Worm (Caenorhabditis elegans) whole organism, L3 larva: Measurements from ENCODE around the gene cutl-11.

Source experiments
- R02D3.7 ChIP-seq: fragments of 150-350 bp; optimal IDR thresholded peaks from 2 replicates; lab custom pipeline; 2014; ENCODE audit warnings: missing biosample characterization, missing genetic modification characterization
- aly-2 ChIP-seq: fragments of 150-350 bp; optimal IDR thresholded peaks from 2 replicates; lab custom pipeline; 2014; ENCODE audit warnings: missing biosample characterization, missing genetic modification characterization
- ama-1 ChIP-seq: fragments of 150-350 bp; optimal IDR thresholded peaks from 2 replicates; lab custom pipeline; 2018
- ceh-16 ChIP-seq: sonication (generic microtip); optimal IDR thresholded peaks from 2 replicates; lab custom pipeline; 2017; ENCODE audit warnings: missing biosample characterization, missing genetic modification characterization
- ceh-9 ChIP-seq: sonication (generic microtip); optimal IDR thresholded peaks from 2 replicates; lab custom pipeline; 2018; ENCODE audit warnings: missing biosample characterization, missing genetic modification characterization
- daf-12 ChIP-seq: fragments of 150-350 bp; optimal IDR thresholded peaks from 2 replicates; lab custom pipeline; 2014; ENCODE audit warnings: missing biosample characterization, missing genetic modification reagents, missing genetic modification characterization
- egl-27 ChIP-seq: sonication (generic microtip); optimal IDR thresholded peaks from 4 replicates; lab custom pipeline; 2017; ENCODE audit warnings: missing biosample characterization, missing genetic modification reagents, missing genetic modification characterization
- egl-5 ChIP-seq: fragments of 150-350 bp; optimal IDR thresholded peaks from 2 replicates; lab custom pipeline; 2017; ENCODE audit warnings: missing biosample characterization, missing genetic modification reagents, missing genetic modification characterization, inconsistent platforms
- elt-2 ChIP-seq: sonication (generic microtip); optimal IDR thresholded peaks from 2 replicates; lab custom pipeline; 2016; ENCODE audit warnings: missing genetic modification reagents, mild to moderate bottlenecking, missing genetic modification characterization, missing compliant biosample characterization
- elt-3 ChIP-seq, 3 experiments: fragments of 150-350 bp in 1 of 3; sonication (generic microtip) in 2 of 3; optimal IDR thresholded peaks; 2 replicates in 2 of 3; 4 replicates in 1 of 3; lab custom pipeline; 2014 to 2017; ENCODE audit warnings: missing biosample characterization in 3 of 3, missing genetic modification characterization in 3 of 3
- eor-1 ChIP-seq, 2 experiments: fragments of 150-350 bp; optimal IDR thresholded peaks; 2 replicates each; lab custom pipeline; 2014 to 2018; ENCODE audit warnings: missing biosample characterization in 2 of 2, missing genetic modification characterization in 2 of 2
- fkh-10 ChIP-seq: sonication (generic microtip); optimal IDR thresholded peaks from 2 replicates; lab custom pipeline; 2017; ENCODE audit warnings: missing biosample characterization, missing genetic modification reagents, missing genetic modification characterization
- fkh-2 ChIP-seq: fragments of 150-350 bp; optimal IDR thresholded peaks from 2 replicates; lab custom pipeline; 2014; ENCODE audit warnings: missing biosample characterization, missing genetic modification reagents, missing genetic modification characterization
- fos-1 ChIP-seq: fragments of 150-350 bp; optimal IDR thresholded peaks from 2 replicates; lab custom pipeline; 2014; ENCODE audit warnings: missing biosample characterization, missing genetic modification characterization
- hmg-11 ChIP-seq: sonication (generic microtip); optimal IDR thresholded peaks from 2 replicates; lab custom pipeline; 2016; ENCODE audit warnings: missing genetic modification characterization, missing compliant biosample characterization
- lin-15B ChIP-seq: fragments of 150-350 bp; optimal IDR thresholded peaks from 2 replicates; lab custom pipeline; 2014; ENCODE audit warnings: missing biosample characterization, missing genetic modification characterization
- mdl-1 ChIP-seq: fragments of 150-350 bp; optimal IDR thresholded peaks from 2 replicates; lab custom pipeline; 2014; ENCODE audit warnings: missing biosample characterization, missing genetic modification characterization
- nfya-1 ChIP-seq: sonication (generic microtip); optimal IDR thresholded peaks from 2 replicates; lab custom pipeline; 2017; ENCODE audit warnings: missing genetic modification characterization, mild to moderate bottlenecking, missing compliant biosample characterization, antibody characterized with exemption, moderate library complexity; ENCODE audit not compliant: insufficient read depth
- nhr-23 ChIP-seq: fragments of 150-350 bp; optimal IDR thresholded peaks from 2 replicates; lab custom pipeline; 2014; ENCODE audit warnings: missing biosample characterization, missing genetic modification reagents, missing genetic modification characterization
- nhr-237 ChIP-seq: fragments of 150-350 bp; optimal IDR thresholded peaks from 2 replicates; lab custom pipeline; 2014; ENCODE audit warnings: missing biosample characterization, missing genetic modification characterization
- nhr-25 ChIP-seq: sonication (generic microtip); optimal IDR thresholded peaks from 2 replicates; lab custom pipeline; 2017; ENCODE audit warnings: missing biosample characterization, missing genetic modification characterization
- nhr-28 ChIP-seq: fragments of 150-350 bp; optimal IDR thresholded peaks from 2 replicates; lab custom pipeline; 2014; ENCODE audit warnings: missing biosample characterization, missing genetic modification characterization
- nhr-43 ChIP-seq: sonication (generic microtip); optimal IDR thresholded peaks from 2 replicates; lab custom pipeline; 2016; ENCODE audit warnings: mild to moderate bottlenecking, missing genetic modification characterization, missing compliant biosample characterization; ENCODE audit not compliant: poor library complexity, severe bottlenecking
- nhr-76 ChIP-seq: fragments of 150-350 bp; sonication (generic microtip); optimal IDR thresholded peaks from 5 replicates; lab custom pipeline; 2014; ENCODE audit warnings: missing biosample characterization, missing genetic modification characterization
- nhr-77 ChIP-seq: fragments of 150-350 bp; optimal IDR thresholded peaks from 2 replicates; lab custom pipeline; 2014; ENCODE audit warnings: missing biosample characterization, missing genetic modification characterization
- pha-4 ChIP-seq: fragments of 150-350 bp; optimal IDR thresholded peaks from 2 replicates; lab custom pipeline; 2014; ENCODE audit warnings: missing biosample characterization, missing genetic modification reagents, missing genetic modification characterization
- pqm-1 ChIP-seq: fragments of 150-350 bp; optimal IDR thresholded peaks from 2 replicates; lab custom pipeline; 2017; ENCODE audit warnings: missing biosample characterization, missing genetic modification characterization, inconsistent platforms
- sea-2 ChIP-seq: fragments of 150-350 bp; sonication (generic microtip); optimal IDR thresholded peaks from 4 replicates; lab custom pipeline; 2014; ENCODE audit warnings: missing biosample characterization, missing genetic modification reagents, missing genetic modification characterization
- snpc-4 ChIP-seq: fragments of 150-350 bp; optimal IDR thresholded peaks from 2 replicates; lab custom pipeline; 2014; ENCODE audit warnings: missing biosample characterization, missing genetic modification characterization
- tbx-2 ChIP-seq: sonication (generic microtip); optimal IDR thresholded peaks from 2 replicates; lab custom pipeline; 2016; ENCODE audit warnings: mild to moderate bottlenecking, missing genetic modification characterization, missing compliant biosample characterization
- unc-39 ChIP-seq: sonication (generic microtip); optimal IDR thresholded peaks from 4 replicates; lab custom pipeline; 2017; ENCODE audit warnings: missing biosample characterization, missing genetic modification characterization
- ztf-4 ChIP-seq: fragments of 150-350 bp; optimal IDR thresholded peaks from 2 replicates; lab custom pipeline; 2014; ENCODE audit warnings: missing biosample characterization, missing genetic modification characterization

The cutl-11 gene

DNA sequence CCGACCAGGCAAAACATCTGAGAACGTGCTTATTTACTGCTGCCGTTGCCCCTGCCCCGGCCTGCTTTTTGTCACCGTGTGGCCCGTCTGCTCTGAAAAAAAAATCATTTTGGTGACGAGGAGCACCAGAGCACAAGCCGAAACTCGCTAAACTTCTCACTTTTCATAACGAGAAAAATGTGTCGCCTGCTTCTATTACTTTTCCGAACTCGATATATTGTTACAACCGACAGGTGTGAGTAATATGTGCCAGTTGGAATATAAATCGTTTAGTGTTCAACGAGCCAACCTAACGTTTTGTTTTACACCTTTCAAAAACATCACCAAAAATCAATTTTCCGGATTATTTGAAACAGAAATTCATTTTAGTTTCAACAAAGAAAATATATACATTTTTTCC lies 12.9 kb downstream of the cutl-11 start:
- no peak for TF ChIP-seq elt-3 (tag; optimal IDR thresholded peaks at IDR 0.05; lab: Kevin White, UChicago)
- no peak for TF ChIP-seq nhr-28
- TF ChIP-seq ztf-4, result no peak
- no peak for TF ChIP-seq pqm-1 (tag; lab: Kevin White, UChicago)
- TF ChIP-seq nhr-76, result no peak
- no peak for TF ChIP-seq ama-1 (lab: Kevin White, UChicago)
- no peak for TF ChIP-seq fkh-10 (GFP tag; lab: Kevin White, UChicago)
- no peak for TF ChIP-seq eor-1 (tag; optimal IDR thresholded peaks at IDR 0.05; lab: Kevin White, UChicago)
- TF ChIP-seq nhr-77 (tag; lab: Kevin White, UChicago), result no peak

DNA sequence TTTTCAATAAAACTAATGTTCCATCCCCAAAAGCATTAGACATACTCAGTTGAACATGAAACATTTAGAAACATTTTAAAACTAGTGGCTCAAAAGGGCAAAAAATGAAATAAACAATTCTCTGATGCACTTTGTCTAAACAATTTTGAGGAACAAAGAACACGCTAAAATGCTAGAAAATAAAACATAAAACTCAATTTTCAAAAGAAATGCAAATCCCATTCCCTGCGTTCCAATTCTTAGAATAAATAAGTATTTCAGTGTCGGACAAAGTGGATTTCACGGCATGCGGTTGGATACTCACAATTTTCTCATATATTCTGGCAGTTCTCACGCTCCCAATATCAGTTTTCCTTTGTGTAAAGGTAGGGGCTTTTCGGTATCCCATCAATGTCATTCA lies 17.4 kb downstream of the cutl-11 start:
- no peak for TF ChIP-seq lin-15B (tag; lab: Kevin White, UChicago)
- TF ChIP-seq egl-5 (tag; lab: Kevin White, UChicago), result no peak
- TF ChIP-seq fkh-10 (GFP tag; lab: Kevin White, UChicago), result peak; percentile 51

DNA sequence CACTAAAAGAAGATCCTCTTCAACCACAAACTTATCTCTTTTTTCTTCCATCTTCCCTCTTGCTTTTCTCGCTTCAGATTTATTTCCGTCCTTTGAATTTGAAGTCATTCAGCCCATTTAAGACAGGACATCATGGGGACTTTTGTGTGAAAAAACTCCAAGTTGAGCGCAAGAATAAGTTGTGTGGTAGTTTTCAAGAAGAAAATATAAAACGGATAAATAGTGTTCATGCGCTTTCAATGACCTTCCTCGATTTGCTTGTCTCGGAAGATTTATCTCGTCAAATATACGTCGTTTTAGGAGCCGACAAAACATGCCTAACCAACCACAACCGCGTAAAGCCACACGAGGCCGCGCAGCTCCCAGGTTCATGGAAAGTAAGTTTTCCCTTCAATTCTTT lies 18.5 kb downstream of the cutl-11 start, which contains the start of gene sto-6:
Gene sto-6, plus strand, starts transcription at position 301 of the 400 bp plus-strand sequence.
- no peak for TF ChIP-seq fkh-2
- no peak for TF ChIP-seq nhr-77 (tag; lab: Kevin White, UChicago)
- no peak for TF ChIP-seq nhr-43 (tag; lab: Kevin White, UChicago)

DNA sequence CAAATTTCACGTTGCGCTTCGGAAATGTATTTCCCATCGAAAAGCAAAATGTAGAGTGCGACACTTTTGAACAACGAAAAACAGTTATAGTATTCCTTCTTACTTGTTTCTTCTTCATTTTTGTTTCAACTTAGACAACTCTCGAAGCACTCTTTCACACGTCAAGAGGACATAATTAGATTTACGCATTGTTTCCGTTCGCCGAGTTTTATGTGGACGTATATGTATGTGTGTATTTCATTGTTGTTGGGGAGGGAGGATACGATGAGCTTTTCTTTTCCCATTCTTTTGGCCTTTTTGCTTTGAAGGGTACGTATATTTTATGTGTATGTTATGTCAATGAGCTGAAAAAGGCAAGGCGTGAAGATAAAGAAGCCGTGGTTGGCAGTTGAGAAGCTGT lies 20.2 kb downstream of the cutl-11 start:
- TF ChIP-seq fkh-10 (GFP tag; lab: Kevin White, UChicago) (peak; percentile 43), pqm-1 (tag; lab: Kevin White, UChicago) (no peak)

DNA sequence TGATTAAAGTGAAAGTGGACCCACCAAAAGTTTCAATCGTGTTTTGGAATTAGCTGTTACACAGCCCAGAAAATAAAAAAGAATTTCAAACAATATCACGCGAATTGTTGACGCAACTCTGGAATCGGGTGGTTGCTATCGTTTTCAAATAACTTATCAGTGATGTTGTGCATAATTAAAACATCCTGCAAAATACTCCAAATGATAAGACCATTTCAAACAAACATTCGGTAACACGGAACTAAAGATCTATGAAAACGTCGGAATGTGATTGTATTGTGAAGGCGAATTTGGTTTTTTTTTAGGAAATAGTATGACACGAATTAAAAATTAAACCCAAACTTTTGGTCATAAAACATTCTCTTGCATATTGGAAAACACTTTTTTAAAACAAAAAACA lies 22.1 kb downstream of the cutl-11 start, which contains the start of gene spp-30:
Gene spp-30, minus strand, starts transcription at position 101 of the 400 bp plus-strand sequence.
- TF ChIP-seq nhr-237 (tag; lab: Kevin White, UChicago) (no peak), sea-2 (GFP tag; lab: Kevin White, UChicago) (no peak), pha-4 (tag; lab: Kevin White, UChicago) (no peak), fos-1 (no peak), nfya-1 (tag; lab: Kevin White, UChicago) (no peak), fkh-10 (GFP tag; lab: Kevin White, UChicago) (no peak), nhr-77 (tag; lab: Kevin White, UChicago) (no peak), lin-15B (tag; lab: Kevin White, UChicago) (no peak), ama-1 (lab: Kevin White, UChicago) (no peak), ceh-9 (no peak), daf-12 (tag; lab: Kevin White, UChicago) (no peak), mdl-1 (tag; lab: Kevin White, UChicago) (no peak), egl-27 (tag; lab: Kevin White, UChicago) (no peak), nhr-23 (tag; lab: Kevin White, UChicago) (no peak)

ce11 chrX:11627013-11627412 lies 23.6 kb downstream of the cutl-11 start, which contains the start of gene twk-44:
TSS of gene twk-44 (minus strand) at chrX:11627113.
- TF ChIP-seq mdl-1 (tag; lab: Kevin White, UChicago) (no peak), tbx-2 (tag; lab: Kevin White, UChicago) (no peak), unc-39 (no peak), aly-2 (no peak), snpc-4 (no peak), hmg-11 (tag; lab: Kevin White, UChicago) (no peak), lin-15B (tag; lab: Kevin White, UChicago) (no peak), fkh-2 (no peak), nhr-25 (no peak), nhr-28 (no peak), ceh-16 (tag; lab: Kevin White, UChicago) (no peak), ama-1 (lab: Kevin White, UChicago) (no peak), R02D3.7 (tag; lab: Kevin White, UChicago) (no peak), elt-2 (tag; lab: Kevin White, UChicago) (no peak)
